Fruit fly (Drosophila melanogaster) whole organism, embryonic: Measurements from ENCODE around the gene ThrRS.

Source experiments
- C15 ChIP-seq: fragments of 200-800 bp; sonication (Bioruptor generic); IDR thresholded peaks from 3 replicates; pipeline ENCODE4 v1.3.6; 2022; ENCODE audit warnings: missing biosample characterization, missing genetic modification characterization
- CG1024 ChIP-seq: fragments of 200-800 bp; sonication (Bioruptor generic); IDR thresholded peaks from 2 replicates; pipeline ENCODE4 v1.3.6; 2022; ENCODE audit warnings: missing biosample characterization, missing genetic modification characterization
- CG10321 ChIP-seq: fragments of 200-800 bp; sonication (Bioruptor generic); IDR thresholded peaks from 2 replicates; pipeline ENCODE4 v1.3.6; 2022; ENCODE audit warnings: missing biosample characterization, missing genetic modification characterization
- CG11085 ChIP-seq: fragments of 200-800 bp; sonication (Bioruptor generic); IDR thresholded peaks from 2 replicates; pipeline ENCODE4 v1.3.6; 2022; ENCODE audit warnings: missing biosample characterization, missing genetic modification characterization
- CG16863 ChIP-seq: fragments of 200-800 bp; sonication (Bioruptor generic); optimal IDR thresholded peaks from 3 replicates; lab custom pipeline; 2016; ENCODE audit warnings: missing biosample characterization, missing genetic modification characterization
- CG17568 ChIP-seq: fragments of 200-800 bp; sonication (Bioruptor generic); optimal IDR thresholded peaks from 2 replicates; lab custom pipeline; 2018; ENCODE audit warnings: missing biosample characterization, mild to moderate bottlenecking, missing genetic modification characterization, moderate library complexity
- CG1832 ChIP-seq: fragments of 200-800 bp; sonication (Bioruptor generic); optimal IDR thresholded peaks from 2 replicates; lab custom pipeline; 2017; ENCODE audit warnings: missing biosample characterization, mild to moderate bottlenecking, missing genetic modification characterization, inconsistent platforms
- CG18476 ChIP-seq: fragments of 200-800 bp; sonication (Bioruptor generic); optimal IDR thresholded peaks from 2 replicates; lab custom pipeline; 2016; ENCODE audit warnings: missing biosample characterization, mild to moderate bottlenecking, missing genetic modification characterization
- CG2129 ChIP-seq: fragments of 200-800 bp; sonication (Bioruptor generic); IDR thresholded peaks from 2 replicates; pipeline ENCODE4 v1.3.6; 2022; ENCODE audit warnings: missing biosample characterization, missing genetic modification characterization; ENCODE audit not compliant: partially characterized antibody
- CG34224 ChIP-seq: fragments of 200-800 bp; sonication (Bioruptor generic); IDR thresholded peaks from 3 replicates; pipeline ENCODE4 v1.3.6; 2022; ENCODE audit warnings: missing biosample characterization, missing genetic modification characterization; ENCODE audit not compliant: partially characterized antibody
- CG3847 ChIP-seq: fragments of 200-800 bp; sonication (Bioruptor generic); IDR thresholded peaks from 2 replicates; pipeline ENCODE4 v1.3.6; 2022; ENCODE audit warnings: missing biosample characterization, missing genetic modification characterization
- CG5245 ChIP-seq: fragments of 200-800 bp; sonication (Bioruptor generic); optimal IDR thresholded peaks from 3 replicates; lab custom pipeline; 2016; ENCODE audit warnings: missing biosample characterization, missing genetic modification characterization
- CG8924 ChIP-seq: fragments of 200-800 bp; optimal IDR thresholded peaks from 3 replicates; lab custom pipeline; 2019; ENCODE audit warnings: missing biosample characterization, mild to moderate bottlenecking, missing genetic modification characterization, moderate library complexity
- Chrac-16 ChIP-seq: fragments of 200-800 bp; sonication (Bioruptor generic); optimal IDR thresholded peaks from 3 replicates; lab custom pipeline; 2016; ENCODE audit warnings: missing biosample characterization, missing genetic modification characterization
- CoRest ChIP-seq: fragments of 200-800 bp; sonication (Bioruptor generic); optimal IDR thresholded peaks from 3 replicates; lab custom pipeline; 2018; ENCODE audit warnings: missing biosample characterization, mild to moderate bottlenecking, missing genetic modification characterization, moderate library complexity
- Dip2 ChIP-seq: fragments of 200-800 bp; sonication (Bioruptor generic); IDR thresholded peaks from 2 replicates; pipeline ENCODE4 v1.3.6; 2022; ENCODE audit warnings: missing biosample characterization, missing genetic modification characterization
- ERR ChIP-seq: fragments of 200-800 bp; sonication (Bioruptor generic); optimal IDR thresholded peaks from 2 replicates; lab custom pipeline; 2016; ENCODE audit warnings: missing biosample characterization, missing genetic modification characterization
- Fer1 ChIP-seq: fragments of 200-800 bp; sonication (Bioruptor generic); optimal IDR thresholded peaks from 2 replicates; lab custom pipeline; 2017; ENCODE audit warnings: missing biosample characterization, mild to moderate bottlenecking, missing genetic modification characterization
- Hr3 ChIP-seq: fragments of 200-800 bp; sonication (Bioruptor generic); optimal IDR thresholded peaks from 3 replicates; lab custom pipeline; 2016; ENCODE audit warnings: missing biosample characterization, missing genetic modification characterization
- Kr ChIP-seq: fragments of 200-800 bp; sonication (Bioruptor generic); optimal IDR thresholded peaks from 2 replicates; lab custom pipeline; 2017; ENCODE audit warnings: missing biosample characterization, mild to moderate bottlenecking, missing genetic modification characterization
- MBD-R2 ChIP-seq: fragments of 200-800 bp; sonication (Bioruptor generic); IDR thresholded peaks from 2 replicates; pipeline ENCODE4 v1.3.6; 2022; ENCODE audit warnings: missing biosample characterization, missing genetic modification characterization
- Rfx ChIP-seq: fragments of 200-800 bp; sonication (Bioruptor generic); IDR thresholded peaks from 2 replicates; pipeline ENCODE4 v1.3.6; 2022; ENCODE audit warnings: missing biosample characterization, missing genetic modification characterization
- Spps ChIP-seq: fragments of 200-800 bp; sonication (Bioruptor generic); optimal IDR thresholded peaks from 2 replicates; lab custom pipeline; 2018; ENCODE audit warnings: missing biosample characterization, mild to moderate bottlenecking, missing genetic modification characterization
- Ssrp ChIP-seq: fragments of 200-800 bp; sonication (Bioruptor generic); optimal IDR thresholded peaks from 2 replicates; lab custom pipeline; 2018; ENCODE audit warnings: missing biosample characterization, mild to moderate bottlenecking, missing genetic modification characterization, moderate library complexity
- abd-A ChIP-seq: fragments of 200-800 bp; sonication (Bioruptor generic); optimal IDR thresholded peaks from 3 replicates; lab custom pipeline; 2019; ENCODE audit warnings: missing biosample characterization, mild to moderate bottlenecking, missing genetic modification characterization, moderate library complexity
- ap ChIP-seq: fragments of 200-800 bp; sonication (Bioruptor generic); IDR thresholded peaks from 2 replicates; pipeline ENCODE4 v1.3.6; 2022; ENCODE audit warnings: missing biosample characterization, missing genetic modification characterization
- caup ChIP-seq: fragments of 200-800 bp; sonication (Bioruptor generic); optimal IDR thresholded peaks from 3 replicates; lab custom pipeline; 2017; ENCODE audit warnings: missing biosample characterization, mild to moderate bottlenecking, missing genetic modification characterization, moderate library complexity; ENCODE audit not compliant: severe bottlenecking
- chif ChIP-seq, 2 experiments: fragments of 200-800 bp; sonication (Bioruptor generic); optimal IDR thresholded peaks; 3 replicates each; lab custom pipeline; 2016; ENCODE audit warnings: missing biosample characterization in 2 of 2, missing genetic modification characterization in 2 of 2
- crp ChIP-seq, 2 experiments: fragments of 200-800 bp; sonication (Bioruptor generic); optimal IDR thresholded peaks; 2 replicates in 1 of 2; 3 replicates in 1 of 2; lab custom pipeline; 2017; ENCODE audit warnings: missing biosample characterization in 2 of 2, missing genetic modification characterization in 2 of 2, mild to moderate bottlenecking in 1 of 2, moderate library complexity in 1 of 2
- dpn ChIP-seq, 2 experiments: fragments of 200-800 bp; sonication (Bioruptor generic); optimal IDR thresholded peaks; 3 replicates each; lab custom pipeline; 2016; ENCODE audit warnings: missing biosample characterization in 2 of 2, missing genetic modification characterization in 2 of 2
- grau ChIP-seq: fragments of 200-800 bp; optimal IDR thresholded peaks from 3 replicates; lab custom pipeline; 2019; ENCODE audit warnings: missing biosample characterization, mild to moderate bottlenecking, missing genetic modification characterization, moderate library complexity
- gsb ChIP-seq: fragments of 200-800 bp; sonication (Bioruptor generic); IDR thresholded peaks from 2 replicates; pipeline ENCODE4 v1.3.6; 2022; ENCODE audit warnings: missing biosample characterization, missing genetic modification characterization
- jigr1 ChIP-seq: fragments of 200-800 bp; sonication (Bioruptor generic); IDR thresholded peaks from 3 replicates; pipeline ENCODE4 v1.3.6; 2022; ENCODE audit warnings: missing biosample characterization, missing genetic modification characterization
- lmd ChIP-seq: fragments of 200-800 bp; sonication (Bioruptor generic); IDR thresholded peaks from 2 replicates; pipeline ENCODE4 v1.3.6; 2022; ENCODE audit warnings: missing biosample characterization, missing genetic modification characterization
- maf-S ChIP-seq: fragments of 200-800 bp; sonication (Bioruptor generic); optimal IDR thresholded peaks from 2 replicates; lab custom pipeline; 2016; ENCODE audit warnings: missing biosample characterization, missing genetic modification characterization
- nerfin-1 ChIP-seq: fragments of 200-800 bp; sonication (Bioruptor generic); optimal IDR thresholded peaks from 3 replicates; lab custom pipeline; 2019; ENCODE audit warnings: missing biosample characterization, mild to moderate bottlenecking, missing genetic modification characterization, moderate library complexity
- nmo ChIP-seq: fragments of 200-800 bp; sonication (Bioruptor generic); optimal IDR thresholded peaks from 2 replicates; lab custom pipeline; 2018; ENCODE audit warnings: missing biosample characterization, mild to moderate bottlenecking, missing genetic modification characterization, moderate library complexity
- phol ChIP-seq: fragments of 200-800 bp; sonication (Bioruptor generic); optimal IDR thresholded peaks from 3 replicates; lab custom pipeline; 2018; ENCODE audit warnings: missing biosample characterization, mild to moderate bottlenecking, missing genetic modification characterization, moderate library complexity
- prd ChIP-seq, 3 experiments: fragments of >200 bp in 2 of 3; fragments of 200-800 bp in 1 of 3; sonication (Bioruptor generic) in 1 of 3; optimal IDR thresholded peaks in 2 of 3; IDR thresholded peaks in 1 of 3; 2 replicates in 2 of 3; 3 replicates in 1 of 3; pipeline versions ENCODE4 v1.3.6 to Lab custom; 2017 to 2022; ENCODE audit warnings: missing biosample characterization in 1 of 3, missing genetic modification characterization in 1 of 3
- salm ChIP-seq: fragments of 200-800 bp; sonication (Bioruptor generic); optimal IDR thresholded peaks from 2 replicates; lab custom pipeline; 2018; ENCODE audit warnings: missing biosample characterization, mild to moderate bottlenecking, missing genetic modification characterization
- sim ChIP-seq: fragments of 200-800 bp; sonication (Bioruptor generic); IDR thresholded peaks from 2 replicates; pipeline ENCODE4 v1.3.6; 2022; ENCODE audit warnings: missing biosample characterization, missing genetic modification characterization
- sna ChIP-seq: fragments of 200-800 bp; sonication (Bioruptor generic); IDR thresholded peaks from 2 replicates; pipeline ENCODE4 v1.3.6; 2022; ENCODE audit warnings: missing biosample characterization, missing genetic modification characterization; ENCODE audit not compliant: partially characterized antibody
- sob ChIP-seq: fragments of 200-800 bp; sonication (Bioruptor generic); IDR thresholded peaks from 2 replicates; pipeline ENCODE4 v1.3.6; 2022; ENCODE audit warnings: missing biosample characterization, missing genetic modification characterization
- stwl ChIP-seq: fragments of 200-800 bp; sonication (Bioruptor generic); optimal IDR thresholded peaks from 3 replicates; lab custom pipeline; 2018; ENCODE audit warnings: missing biosample characterization, mild to moderate bottlenecking, missing genetic modification characterization, moderate library complexity
- sug ChIP-seq: fragments of 200-800 bp; optimal IDR thresholded peaks from 2 replicates; lab custom pipeline; 2019; ENCODE audit warnings: missing biosample characterization, mild to moderate bottlenecking, missing genetic modification characterization, moderate library complexity
- tna ChIP-seq: fragments of 200-800 bp; sonication (Bioruptor generic); IDR thresholded peaks from 2 replicates; pipeline ENCODE4 v1.3.6; 2022; ENCODE audit warnings: missing biosample characterization, missing genetic modification characterization; ENCODE audit not compliant: partially characterized antibody
- toy ChIP-seq: fragments of 200-800 bp; sonication (Bioruptor generic); IDR thresholded peaks from 2 replicates; pipeline ENCODE4 v1.3.6; 2022; ENCODE audit warnings: missing biosample characterization, missing genetic modification characterization
- vvl ChIP-seq: fragments of 200-800 bp; sonication (Bioruptor generic); IDR thresholded peaks from 2 replicates; pipeline ENCODE4 v1.3.6; 2022; ENCODE audit warnings: missing biosample characterization, missing genetic modification characterization
- zen2 ChIP-seq: fragments of 200-800 bp; sonication (Bioruptor generic); IDR thresholded peaks from 3 replicates; pipeline ENCODE4 v1.3.6; 2022; ENCODE audit warnings: missing biosample characterization, missing genetic modification characterization; ENCODE audit not compliant: partially characterized antibody
- zfh1 ChIP-seq: fragments of 200-800 bp; sonication (Bioruptor generic); IDR thresholded peaks from 3 replicates; pipeline ENCODE4 v1.3.6; 2022; ENCODE audit warnings: missing biosample characterization, missing genetic modification characterization

Gene ThrRS

DNA sequence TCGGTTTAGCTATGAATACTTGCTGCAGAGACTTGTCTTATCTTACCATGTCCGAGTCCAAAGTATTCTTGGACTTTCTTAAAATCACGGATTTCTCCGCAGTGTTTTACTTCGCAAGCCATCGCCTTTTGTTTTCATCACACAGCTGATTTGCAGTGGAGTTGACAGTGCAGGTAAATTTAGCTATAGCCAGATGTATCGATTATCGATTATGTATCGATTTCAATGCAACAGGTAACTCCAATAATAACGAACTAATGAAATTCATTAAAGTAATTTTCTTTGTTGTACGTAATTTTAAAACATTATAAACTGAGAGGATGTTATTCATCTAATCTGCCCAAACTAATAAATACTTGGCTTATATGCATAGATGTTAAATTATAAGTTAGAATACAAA is 40.5 kb upstream of the ThrRS start, which contains the start of gene Rab3-GAP (continued):
- TF ChIP-seq CG8924 (peak; percentile 20), lmd (peak; percentile 10; the same call in 1 of the 2 replicates), ERR (GFP tag; lab: Kevin White, UChicago) (no peak), gsb (GFP tag; lab: Robert Waterston, UW) (no peak), abd-A (tag; lab: Kevin White, UChicago) (no peak), Hr3 (peak; percentile 14), Rfx (peak; percentile 61), CG2129 (GFP tag; lab: Robert Waterston, UW) (no peak), CG3847 (GFP tag; lab: Robert Waterston, UW) (no peak), Fer1 (GFP tag; lab: Kevin White, UChicago) (peak; percentile 60), maf-S (GFP tag; lab: Kevin White, UChicago) (no peak), CG1024 (GFP tag; lab: Robert Waterston, UW) (no peak), CG17568 (GFP tag; lab: Kevin White, UChicago) (no peak), grau (tag; lab: Kevin White, UChicago) (peak; percentile 98), zfh1 (peak; percentile 51; the same call in 1 of the 3 replicates), CG10321 (GFP tag; lab: Robert Waterston, UW) (no peak), jigr1 (no peak), sob (peak; percentile 29; the same call in 1 of the 2 replicates), sug (tag; lab: Kevin White, UChicago) (no peak), zen2 (GFP tag; lab: Robert Waterston, UW) (peak; percentile 55; the same call in 2 of the 3 replicates), salm (tag; lab: Kevin White, UChicago) (no peak), CG34224 (GFP tag; lab: Robert Waterston, UW) (peak; percentile 79), chif (GFP tag; optimal IDR thresholded peaks at IDR 0.05; lab: Kevin White, UChicago) (peak in 1 of 2 experiments; percentile 16), Dip2 (no peak), ap (no peak), sim (GFP tag; lab: Robert Waterston, UW) (no peak), caup (GFP tag; lab: Kevin White, UChicago) (no peak), Chrac-16 (GFP tag; lab: Kevin White, UChicago) (peak; percentile 29), Spps (tag; lab: Kevin White, UChicago) (no peak), stwl (tag; lab: Kevin White, UChicago) (peak; percentile 75), nmo (GFP tag; lab: Kevin White, UChicago) (peak; percentile 51), crp (GFP tag; optimal IDR thresholded peaks at IDR 0.05; lab: Kevin White, UChicago) (peak; percentile 48 to 93), CoRest (tag; lab: Kevin White, UChicago) (peak; percentile 10), sna (peak; percentile 68; the same call in 1 of the 2 replicates), CG16863 (GFP tag; lab: Kevin White, UChicago) (no peak), CG11085 (GFP tag; lab: Robert Waterston, UW) (no peak), tna (GFP tag; lab: Robert Waterston, UW) (peak; percentile 55), dpn (GFP tag; optimal IDR thresholded peaks at IDR 0.05; lab: Kevin White, UChicago) (peak in 1 of 2 experiments; percentile 53), C15 (GFP tag; lab: Robert Waterston, UW) (no peak), prd (optimal IDR thresholded peaks at IDR 0.05; lab: Kevin White, UChicago) (no peak), prd (GFP tag; IDR thresholded peaks at IDR 0.05; lab: Robert Waterston, UW) (peak; percentile 69), vvl (peak; percentile 59), Kr (GFP tag; lab: Kevin White, UChicago) (no peak), Ssrp (tag; lab: Kevin White, UChicago) (no peak), toy (no peak), CG1832 (GFP tag; lab: Kevin White, UChicago) (no peak), CG18476 (GFP tag; lab: Kevin White, UChicago) (no peak), MBD-R2 (GFP tag; lab: Robert Waterston, UW) (peak; percentile 82), phol (tag; lab: Kevin White, UChicago) (peak; percentile 36), CG5245 (no peak), nerfin-1 (tag; lab: Kevin White, UChicago) (peak; percentile 62)
